Fruit fly (Drosophila melanogaster): ENCODE results near the gene Ccdc39.

DNA sequence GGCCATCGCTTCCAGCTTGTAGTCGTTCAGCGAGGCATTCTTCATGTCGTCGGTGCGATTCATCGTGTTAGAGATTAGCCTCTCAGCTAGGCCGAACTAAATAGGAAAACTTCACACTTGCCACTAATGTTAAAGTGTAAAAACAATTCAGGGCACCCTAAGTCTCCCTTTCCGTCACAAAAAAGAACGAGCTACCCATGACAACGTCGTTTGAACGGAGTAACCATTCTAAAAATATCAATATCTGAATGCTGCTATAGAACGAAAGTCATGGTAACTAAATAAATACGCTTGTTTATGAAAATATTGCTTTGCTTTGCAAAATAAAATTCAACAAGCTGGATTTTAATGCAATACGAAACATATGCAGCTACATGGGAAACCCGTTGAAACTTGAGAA is at the start of gene Ccdc39:
- no peak for TF ChIP-seq Pif1A (GFP tag; optimal IDR thresholded peaks at IDR 0.05)
- no peak for TF ChIP-seq CG4496 (GFP tag; IDR thresholded peaks at IDR 0.05)
- no peak for TF ChIP-seq gl (tag; optimal IDR thresholded peaks at IDR 0.05)
- no peak for TF ChIP-seq CG13204 (GFP tag; optimal IDR thresholded peaks at IDR 0.05)
- no peak for TF ChIP-seq Snoo (tag; optimal IDR thresholded peaks at IDR 0.05)
- TF ChIP-seq CG8159 (tag; optimal IDR thresholded peaks at IDR 0.05): no peak
- no peak for TF ChIP-seq EcR (GFP tag; optimal IDR thresholded peaks at IDR 0.05)
- TF ChIP-seq CG34367 (tag; optimal IDR thresholded peaks at IDR 0.05): no peak
- no peak for TF ChIP-seq CG32121 (GFP tag; IDR thresholded peaks at IDR 0.05)
- TF ChIP-seq CG10348 (GFP tag; IDR thresholded peaks at IDR 0.05): no peak
- TF ChIP-seq CG14655 (GFP tag; optimal IDR thresholded peaks at IDR 0.05): no peak
- TF ChIP-seq CG15710 (tag; optimal IDR thresholded peaks at IDR 0.05): no peak
- TF ChIP-seq CG8301 (tag; optimal IDR thresholded peaks at IDR 0.05): no peak
- no peak for TF ChIP-seq CG9948 (tag; optimal IDR thresholded peaks at IDR 0.05)
